Fruit fly (Drosophila melanogaster) whole organism: ENCODE data around the gene Nil.

ENCODE experiments used
- CG8478 ChIP-seq: fragments of >200 bp; optimal IDR thresholded peaks from 2 replicates; lab custom pipeline; 2018; ENCODE audit warnings: inconsistent platforms
- EcR ChIP-seq, 2 experiments: fragments of >200 bp; optimal IDR thresholded peaks; 2 replicates each; lab custom pipeline; 2017; ENCODE audit warnings: missing biosample characterization in 2 of 2, missing genetic modification characterization in 2 of 2, missing genetic modification reagents in 2 of 2
- pan ChIP-seq: fragments of >200 bp; optimal IDR thresholded peaks from 2 replicates; lab custom pipeline; 2017
- psq ChIP-seq: fragments of >200 bp; optimal IDR thresholded peaks from 2 replicates; lab custom pipeline; 2017
- usp ChIP-seq: fragments of >200 bp; optimal IDR thresholded peaks from 2 replicates; lab custom pipeline; 2017; ENCODE audit warnings: missing biosample characterization, missing genetic modification characterization, mixed read lengths

DNA sequence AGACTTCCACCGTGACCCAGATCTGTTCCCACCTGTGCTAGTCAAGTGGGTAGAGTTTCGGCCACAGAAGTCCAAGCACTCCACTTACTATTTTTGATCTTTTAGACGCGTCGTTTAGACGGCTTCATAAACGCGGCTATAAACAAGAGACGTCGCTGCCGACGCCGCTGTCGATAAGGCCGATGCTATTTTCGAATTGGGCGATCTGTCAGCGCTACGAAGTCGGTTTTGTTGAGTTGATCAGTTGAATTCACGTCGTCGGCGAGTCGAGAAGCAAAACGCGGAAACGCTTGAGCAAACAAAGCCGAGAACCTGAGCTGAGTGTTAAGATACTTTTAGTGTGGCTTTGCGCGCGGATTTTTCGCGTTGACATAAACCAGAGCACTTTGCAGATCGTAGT lies 27.2 kb downstream of the Nil start, which contains the start of gene osy:
- TF ChIP-seq pan (lab: Kevin White, UChicago) (no peak), usp (GFP tag; lab: Kevin White, UChicago) (no peak), CG8478 (lab: Kevin White, UChicago) (no peak), EcR (GFP tag; optimal IDR thresholded peaks at IDR 0.05; lab: Kevin White, UChicago) (no peak), psq (lab: Kevin White, UChicago) (no peak)
